Fruit fly (Drosophila melanogaster) S2 (cell line): Measurements from ENCODE around the gene CG12071.

Experiments
- CG8478 ChIP-seq: fragments of >200 bp; optimal IDR thresholded peaks from 2 replicates; lab custom pipeline; 2018
- CTCF ChIP-seq, 2 experiments: fragments of >200 bp; optimal IDR thresholded peaks; 2 replicates each; lab custom pipeline; 2018

dm6 chr3R:30916024-30916423 lies 35.2 kb upstream of the CG12071 start:
- TF ChIP-seq CG8478 (lab: Kevin White, UChicago), result no peak
- TF ChIP-seq CTCF (optimal IDR thresholded peaks at IDR 0.05; lab: Kevin White, UChicago), result no peak
